Worm (Caenorhabditis elegans) whole organism, young adult: ENCODE measurements around the gene srsx-25.

Experiments
- C17E4.6 ChIP-seq: fragments of 200-800 bp; sonication (Bioruptor generic); IDR thresholded peaks from 2 replicates; pipeline ENCODE4 v1.3.6; 2022; ENCODE audit warnings: missing genetic modification reagents, missing genetic modification characterization, missing compliant biosample characterization
- F22D6.2 ChIP-seq: sonication (generic microtip); optimal IDR thresholded peaks from 2 replicates; lab custom pipeline; 2016; ENCODE audit warnings: mild to moderate bottlenecking, missing genetic modification characterization, missing compliant biosample characterization
- F39B2.1 ChIP-seq: fragments of 200-800 bp; sonication (Bioruptor generic); IDR thresholded peaks from 2 replicates; pipeline ENCODE4 v1.3.6; 2022; ENCODE audit warnings: missing genetic modification reagents, missing genetic modification characterization, missing compliant biosample characterization
- F52B5.7 ChIP-seq: sonication (generic microtip); optimal IDR thresholded peaks from 2 replicates; lab custom pipeline; 2016; ENCODE audit warnings: mild to moderate bottlenecking, missing genetic modification characterization, missing compliant biosample characterization
- K12H6.12 ChIP-seq: fragments of 200-800 bp; sonication (Bioruptor generic); optimal IDR thresholded peaks from 2 replicates; lab custom pipeline; 2018; ENCODE audit warnings: mild to moderate bottlenecking, missing genetic modification characterization, missing compliant biosample characterization
- T07F8.4 ChIP-seq: sonication (generic microtip); optimal IDR thresholded peaks from 2 replicates; lab custom pipeline; 2016; ENCODE audit warnings: mild to moderate bottlenecking, missing genetic modification characterization, moderate library complexity, missing compliant biosample characterization
- T26A5.8 ChIP-seq: sonication (generic microtip); optimal IDR thresholded peaks from 2 replicates; lab custom pipeline; 2016; ENCODE audit warnings: missing genetic modification characterization, missing compliant biosample characterization
- Y53F4B.3 ChIP-seq: fragments of 200-800 bp; sonication (Bioruptor generic); IDR thresholded peaks from 2 replicates; pipeline ENCODE4 v1.3.6; 2022; ENCODE audit warnings: missing genetic modification reagents, missing genetic modification characterization, missing compliant biosample characterization
- Y56A3A.18 ChIP-seq: fragments of 200-800 bp; sonication (Bioruptor generic); IDR thresholded peaks from 2 replicates; pipeline ENCODE4 v1.3.6; 2022; ENCODE audit warnings: missing genetic modification reagents, missing genetic modification characterization, missing compliant biosample characterization
- Y67H2A.10 ChIP-seq: fragments of 200-800 bp; sonication (Bioruptor generic); conservative IDR thresholded peaks from 2 replicates; pipeline ENCODE4 v1.3.6; 2022; ENCODE audit warnings: missing genetic modification reagents, missing genetic modification characterization, missing compliant biosample characterization
- ZK185.1 ChIP-seq: sonication (generic microtip); optimal IDR thresholded peaks from 2 replicates; lab custom pipeline; 2016; ENCODE audit warnings: mild to moderate bottlenecking, missing genetic modification characterization, missing compliant biosample characterization; ENCODE audit not compliant: poor library complexity, severe bottlenecking
- aptf-3 ChIP-seq: fragments of 200-800 bp; sonication (Bioruptor generic); IDR thresholded peaks from 2 replicates; pipeline ENCODE4 v1.3.6; 2022; ENCODE audit warnings: missing genetic modification characterization, missing compliant biosample characterization
- bed-1 ChIP-seq: fragments of 200-800 bp; sonication (Bioruptor generic); IDR thresholded peaks from 2 replicates; pipeline ENCODE4 v1.3.6; 2022; ENCODE audit warnings: missing genetic modification reagents, missing genetic modification characterization, missing compliant biosample characterization
- ccch-3 ChIP-seq: fragments of 200-800 bp; sonication (Bioruptor generic); optimal IDR thresholded peaks from 2 replicates; lab custom pipeline; 2018; ENCODE audit warnings: mild to moderate bottlenecking, missing genetic modification characterization, missing compliant biosample characterization
- ceh-27 ChIP-seq: fragments of 200-800 bp; sonication (Bioruptor generic); optimal IDR thresholded peaks from 2 replicates; lab custom pipeline; 2018; ENCODE audit warnings: mild to moderate bottlenecking, missing genetic modification characterization, moderate library complexity, missing compliant biosample characterization
- ceh-79 ChIP-seq: sonication (generic microtip); optimal IDR thresholded peaks from 2 replicates; lab custom pipeline; 2017; ENCODE audit warnings: mild to moderate bottlenecking, missing genetic modification characterization, missing compliant biosample characterization
- chd-7 ChIP-seq: sonication (generic microtip); optimal IDR thresholded peaks from 2 replicates; lab custom pipeline; 2016; ENCODE audit warnings: mild to moderate bottlenecking, missing genetic modification characterization, moderate library complexity, missing compliant biosample characterization
- die-1 ChIP-seq: sonication (generic microtip); optimal IDR thresholded peaks from 2 replicates; lab custom pipeline; 2016; ENCODE audit warnings: missing genotype, mild to moderate bottlenecking, missing genetic modification characterization, missing compliant biosample characterization
- dox-1 ChIP-seq: fragments of 200-800 bp; sonication (Bioruptor generic); IDR thresholded peaks from 2 replicates; pipeline ENCODE4 v1.3.6; 2022; ENCODE audit warnings: missing genetic modification reagents, missing genetic modification characterization, missing compliant biosample characterization
- dpff-1 ChIP-seq: sonication (generic microtip); optimal IDR thresholded peaks from 2 replicates; lab custom pipeline; 2017; ENCODE audit warnings: mild to moderate bottlenecking, missing genetic modification characterization, missing compliant biosample characterization
- dpl-1 ChIP-seq: fragments of 150-350 bp; optimal IDR thresholded peaks from 2 replicates; lab custom pipeline; 2014; ENCODE audit warnings: missing biosample characterization, missing genetic modification reagents, missing genetic modification characterization
- ets-4 ChIP-seq: fragments of 200-800 bp; sonication (Bioruptor generic); optimal IDR thresholded peaks from 2 replicates; lab custom pipeline; 2018; ENCODE audit warnings: mild to moderate bottlenecking, missing genetic modification characterization, missing compliant biosample characterization
- gei-17 ChIP-seq: fragments of 200-800 bp; sonication (Bioruptor generic); optimal IDR thresholded peaks from 2 replicates; lab custom pipeline; 2018; ENCODE audit warnings: mild to moderate bottlenecking, missing genetic modification characterization, missing compliant biosample characterization
- him-1 ChIP-seq: sonication (generic microtip); optimal IDR thresholded peaks from 2 replicates; lab custom pipeline; 2016; ENCODE audit warnings: missing genotype, missing genetic modification reagents, missing genetic modification characterization, missing compliant biosample characterization
- hlh-26 ChIP-seq: fragments of 200-800 bp; sonication (Bioruptor generic); conservative IDR thresholded peaks from 2 replicates; pipeline ENCODE4 v1.3.6; 2022; ENCODE audit warnings: missing genetic modification reagents, missing genetic modification characterization, missing compliant biosample characterization
- lag-1 ChIP-seq: fragments of 200-800 bp; sonication (Bioruptor generic); IDR thresholded peaks from 2 replicates; pipeline ENCODE4 v1.3.6; 2022; ENCODE audit warnings: missing genetic modification reagents, missing genetic modification characterization, missing compliant biosample characterization
- lin-26 ChIP-seq: fragments of 200-800 bp; sonication (Bioruptor generic); IDR thresholded peaks from 2 replicates; pipeline ENCODE4 v1.3.6; 2022; ENCODE audit warnings: missing genetic modification reagents, missing genetic modification characterization, missing compliant biosample characterization
- lsl-1 ChIP-seq: fragments of 200-800 bp; sonication (Bioruptor generic); optimal IDR thresholded peaks from 2 replicates; lab custom pipeline; 2018; ENCODE audit warnings: mild to moderate bottlenecking, missing genetic modification characterization, moderate library complexity, missing compliant biosample characterization
- madf-10 ChIP-seq: sonication (generic microtip); optimal IDR thresholded peaks from 2 replicates; lab custom pipeline; 2016; ENCODE audit warnings: mild to moderate bottlenecking, missing genetic modification characterization, missing compliant biosample characterization
- nfya-1 ChIP-seq: sonication (generic microtip); optimal IDR thresholded peaks from 2 replicates; lab custom pipeline; 2017; ENCODE audit warnings: antibody characterized with exemption, missing compliant biosample characterization, missing genetic modification characterization, borderline replicate concordance; ENCODE audit not compliant: insufficient read depth
- nfya-2 ChIP-seq: fragments of 200-800 bp; sonication (Bioruptor generic); IDR thresholded peaks from 2 replicates; pipeline ENCODE4 v1.3.6; 2022; ENCODE audit warnings: missing genetic modification reagents, missing genetic modification characterization, missing compliant biosample characterization
- nfyb-1 ChIP-seq: fragments of 200-800 bp; sonication (Bioruptor generic); IDR thresholded peaks from 2 replicates; pipeline ENCODE4 v1.3.6; 2022; ENCODE audit warnings: missing genetic modification reagents, missing genetic modification characterization, missing compliant biosample characterization
- nhr-120 ChIP-seq: fragments of 200-800 bp; sonication (Bioruptor generic); IDR thresholded peaks from 2 replicates; pipeline ENCODE4 v1.3.6; 2022; ENCODE audit warnings: missing genetic modification characterization, missing compliant biosample characterization
- pha-4 ChIP-seq: fragments of 150-350 bp; sonication (generic microtip); optimal IDR thresholded peaks from 2 replicates; lab custom pipeline; 2014; ENCODE audit warnings: missing biosample characterization, missing genetic modification reagents, missing genetic modification characterization
- rcor-1 ChIP-seq: fragments of 200-800 bp; sonication (Bioruptor generic); IDR thresholded peaks from 2 replicates; pipeline ENCODE4 v1.3.6; 2022; ENCODE audit warnings: missing genetic modification reagents, missing genetic modification characterization, missing compliant biosample characterization
- rec-8 ChIP-seq, 2 experiments: sonication (generic microtip); optimal IDR thresholded peaks; 2 replicates each; lab custom pipeline; 2016; ENCODE audit warnings: mild to moderate bottlenecking in 2 of 2, missing genetic modification characterization in 2 of 2, missing genetic modification reagents in 2 of 2, missing genotype in 2 of 2, missing biosample characterization in 1 of 2, missing compliant biosample characterization in 1 of 2, moderate library complexity in 1 of 2
- rpc-1 ChIP-seq, 2 experiments: fragments of 150-350 bp in 1 of 2; sonication (generic microtip) in 1 of 2; optimal IDR thresholded peaks; 2 replicates each; lab custom pipeline; 2014 to 2018; ENCODE audit warnings: missing biosample characterization in 1 of 2, missing genetic modification characterization in 1 of 2, missing genetic modification reagents in 1 of 2, missing genotype in 1 of 2
- snpc-1.3 ChIP-seq: sonication (generic microtip); optimal IDR thresholded peaks from 2 replicates; lab custom pipeline; 2017; ENCODE audit warnings: missing genetic modification characterization, mild to moderate bottlenecking, missing compliant biosample characterization, antibody characterized with exemption, moderate library complexity, missing genotype, missing genetic modification reagents; ENCODE audit not compliant: insufficient read depth
- somi-1 ChIP-seq: fragments of 200-800 bp; sonication (Bioruptor generic); optimal IDR thresholded peaks from 2 replicates; lab custom pipeline; 2018; ENCODE audit warnings: mild to moderate bottlenecking, missing genetic modification characterization, missing compliant biosample characterization
- sptf-2 ChIP-seq: fragments of 200-800 bp; sonication (Bioruptor generic); optimal IDR thresholded peaks from 2 replicates; lab custom pipeline; 2018; ENCODE audit warnings: mild to moderate bottlenecking, missing genetic modification characterization, missing compliant biosample characterization
- tbp1 ChIP-seq: fragments of 200-800 bp; sonication (Bioruptor generic); optimal IDR thresholded peaks from 2 replicates; lab custom pipeline; 2018; ENCODE audit warnings: mild to moderate bottlenecking, missing genetic modification characterization, missing compliant biosample characterization
- tlf-1 ChIP-seq: fragments of 200-800 bp; sonication (Bioruptor generic); optimal IDR thresholded peaks from 2 replicates; lab custom pipeline; 2018; ENCODE audit warnings: mild to moderate bottlenecking, missing genetic modification characterization, missing compliant biosample characterization
- unc-130 ChIP-seq: sonication (generic microtip); optimal IDR thresholded peaks from 2 replicates; lab custom pipeline; 2016; ENCODE audit warnings: missing genetic modification reagents, missing genetic modification characterization, missing compliant biosample characterization
- xnd-1 ChIP-seq: sonication (generic microtip); optimal IDR thresholded peaks from 2 replicates; lab custom pipeline; 2016; ENCODE audit warnings: missing genotype, missing genetic modification reagents, missing genetic modification characterization, missing compliant biosample characterization
- zfh-2 ChIP-seq: fragments of 200-800 bp; sonication (Bioruptor generic); conservative IDR thresholded peaks from 2 replicates; pipeline ENCODE4 v1.3.6; 2022; ENCODE audit warnings: missing genetic modification reagents, missing genetic modification characterization, missing compliant biosample characterization
- ztf-22 ChIP-seq: fragments of 200-800 bp; sonication (Bioruptor generic); optimal IDR thresholded peaks from 2 replicates; lab custom pipeline; 2018; ENCODE audit warnings: mild to moderate bottlenecking, missing genetic modification characterization, moderate library complexity, missing compliant biosample characterization
- ztf-25 ChIP-seq: fragments of 200-800 bp; sonication (Bioruptor generic); IDR thresholded peaks from 2 replicates; pipeline ENCODE4 v1.3.6; 2022; ENCODE audit warnings: missing genetic modification reagents, missing genetic modification characterization, missing compliant biosample characterization
- ztf-6 ChIP-seq: fragments of 200-800 bp; sonication (Bioruptor generic); IDR thresholded peaks from 2 replicates; pipeline ENCODE4 v1.3.6; 2022; ENCODE audit warnings: missing genetic modification reagents, missing genetic modification characterization, missing compliant biosample characterization

Gene srsx-25

ce11 chrIV:13369120-13369842, 4.3 kb downstream of the srsx-25 start, which contains the start of gene agt-1 (continued):
- no peak for TF ChIP-seq C17E4.6
- TF ChIP-seq die-1 (tag; lab: Kevin White, UChicago), result no peak
- peak; percentile 54; the same call in 1 of the 2 replicates for TF ChIP-seq lin-26
- TF ChIP-seq chd-7 (tag; lab: Kevin White, UChicago), result peak; percentile 31
- no peak for TF ChIP-seq somi-1 (GFP tag; lab: Kevin White, UChicago)
- TF ChIP-seq unc-130 (GFP tag; lab: Kevin White, UChicago), result no peak
- TF ChIP-seq nfya-1 (tag; lab: Kevin White, UChicago), result no peak
- no peak for TF ChIP-seq aptf-3 (GFP tag; lab: Robert Waterston, UW)
- TF ChIP-seq Y67H2A.10 (GFP tag; lab: Robert Waterston, UW), result no peak
- TF ChIP-seq dox-1, result no peak
- no peak for TF ChIP-seq ceh-27
- TF ChIP-seq ZK185.1 (tag; lab: Kevin White, UChicago), result no peak
- no peak for TF ChIP-seq F52B5.7 (tag; lab: Kevin White, UChicago)
- no peak for TF ChIP-seq dpff-1 (tag; lab: Kevin White, UChicago)
- no peak for TF ChIP-seq ccch-3 (GFP tag; lab: Kevin White, UChicago)
- TF ChIP-seq sptf-2 (GFP tag; lab: Kevin White, UChicago), result no peak
- no peak for TF ChIP-seq him-1 (tag; lab: Kevin White, UChicago)
- TF ChIP-seq F39B2.1 (GFP tag; lab: Robert Waterston, UW), result no peak
- no peak for TF ChIP-seq T07F8.4 (tag; lab: Kevin White, UChicago)
- peak; percentile 62 for TF ChIP-seq tlf-1 (GFP tag; lab: Kevin White, UChicago)
- TF ChIP-seq nfyb-1 (GFP tag; lab: Robert Waterston, UW), result no peak
- TF ChIP-seq Y56A3A.18 (GFP tag; lab: Robert Waterston, UW), result peak; percentile 69
- TF ChIP-seq lag-1, result no peak
- no peak for TF ChIP-seq Y53F4B.3 (GFP tag; lab: Robert Waterston, UW)
- peak; percentile 5 for TF ChIP-seq lsl-1
- TF ChIP-seq xnd-1, result peak; percentile 31
- no peak for TF ChIP-seq gei-17 (GFP tag; lab: Kevin White, UChicago)
- TF ChIP-seq madf-10, result no peak
- TF ChIP-seq snpc-1.3, result no peak
- no peak for TF ChIP-seq K12H6.12 (tag; lab: Kevin White, UChicago)
- TF ChIP-seq nhr-120 (GFP tag; lab: Robert Waterston, UW), result no peak
- TF ChIP-seq ztf-22 (GFP tag; lab: Kevin White, UChicago), result no peak
- TF ChIP-seq T26A5.8 (tag; lab: Kevin White, UChicago), result peak; percentile 41
- TF ChIP-seq F22D6.2 (tag; lab: Kevin White, UChicago), result no peak
- TF ChIP-seq ztf-25 (GFP tag; lab: Robert Waterston, UW), result no peak
- no peak for TF ChIP-seq pha-4 (tag; lab: Kevin White, UChicago)
- no peak for TF ChIP-seq ztf-6 (GFP tag; lab: Robert Waterston, UW)
- no peak for TF ChIP-seq rec-8 (tag; optimal IDR thresholded peaks at IDR 0.05; lab: Kevin White, UChicago)
- TF ChIP-seq rcor-1, result peak; percentile 64
- TF ChIP-seq ets-4, result no peak
- peak; percentile 29 for TF ChIP-seq tbp1 (GFP tag; lab: Kevin White, UChicago)
- TF ChIP-seq bed-1, result no peak
- TF ChIP-seq nfya-2 (GFP tag; lab: Robert Waterston, UW), result no peak
- TF ChIP-seq hlh-26 (GFP tag; lab: Robert Waterston, UW), result no peak
- peak; percentile 42 for TF ChIP-seq ceh-79 (tag; lab: Kevin White, UChicago)
- TF ChIP-seq rpc-1 (optimal IDR thresholded peaks at IDR 0.05; lab: Kevin White, UChicago), result no peak
- TF ChIP-seq rpc-1 (tag; optimal IDR thresholded peaks at IDR 0.05; lab: Kevin White, UChicago), result no peak
- peak; percentile 84 for TF ChIP-seq zfh-2 (GFP tag; lab: Robert Waterston, UW)
- TF ChIP-seq dpl-1 (GFP tag; lab: Kevin White, UChicago), result no peak
